Worm (Caenorhabditis elegans) whole organism, young adult: Measurements from ENCODE around the gene try-5.

Experiments used
- B0035.1 ChIP-seq: sonication (generic microtip); optimal IDR thresholded peaks from 2 replicates; lab custom pipeline; 2016; ENCODE audit warnings: missing genetic modification characterization, mild to moderate bottlenecking, missing compliant biosample characterization, missing genotype, missing genetic modification reagents
- B0261.1 ChIP-seq: sonication (generic microtip); optimal IDR thresholded peaks from 2 replicates; lab custom pipeline; 2016; ENCODE audit warnings: mild to moderate bottlenecking, missing genetic modification characterization, moderate library complexity, missing compliant biosample characterization
- F33H1.4 ChIP-seq: fragments of 200-800 bp; sonication (Bioruptor generic); IDR thresholded peaks from 2 replicates; pipeline ENCODE4 v1.3.6; 2022; ENCODE audit warnings: missing genetic modification reagents, missing genetic modification characterization, missing compliant biosample characterization
- F57A8.1 ChIP-seq: fragments of 200-800 bp; sonication (Bioruptor generic); optimal IDR thresholded peaks from 2 replicates; lab custom pipeline; 2018; ENCODE audit warnings: mild to moderate bottlenecking, missing genetic modification characterization, moderate library complexity, missing compliant biosample characterization
- K11D2.4 ChIP-seq: fragments of 200-800 bp; sonication (Bioruptor generic); IDR thresholded peaks from 2 replicates; pipeline ENCODE4 v1.3.6; 2022; ENCODE audit warnings: missing genetic modification reagents, missing genetic modification characterization, missing compliant biosample characterization
- Y53G8AR.9 ChIP-seq: fragments of 200-800 bp; sonication (Bioruptor generic); conservative IDR thresholded peaks from 2 replicates; pipeline ENCODE4 v1.3.6; 2022; ENCODE audit warnings: missing genetic modification reagents, missing genetic modification characterization, missing compliant biosample characterization
- Y67H2A.10 ChIP-seq: fragments of 200-800 bp; sonication (Bioruptor generic); conservative IDR thresholded peaks from 2 replicates; pipeline ENCODE4 v1.3.6; 2022; ENCODE audit warnings: missing genetic modification reagents, missing genetic modification characterization, missing compliant biosample characterization
- Y95B8A.8 ChIP-seq: fragments of 200-800 bp; sonication (Bioruptor generic); IDR thresholded peaks from 2 replicates; pipeline ENCODE4 v1.3.6; 2022; ENCODE audit warnings: missing genetic modification reagents, missing genetic modification characterization, missing compliant biosample characterization
- ZK185.1 ChIP-seq: sonication (generic microtip); optimal IDR thresholded peaks from 2 replicates; lab custom pipeline; 2016; ENCODE audit warnings: mild to moderate bottlenecking, missing genetic modification characterization, missing compliant biosample characterization; ENCODE audit not compliant: poor library complexity, severe bottlenecking
- aptf-3 ChIP-seq: fragments of 200-800 bp; sonication (Bioruptor generic); IDR thresholded peaks from 2 replicates; pipeline ENCODE4 v1.3.6; 2022; ENCODE audit warnings: missing genetic modification characterization, missing compliant biosample characterization
- athp-1 ChIP-seq: sonication (generic microtip); optimal IDR thresholded peaks from 2 replicates; lab custom pipeline; 2017; ENCODE audit warnings: mild to moderate bottlenecking, missing genetic modification characterization, missing compliant biosample characterization
- bed-1 ChIP-seq: fragments of 200-800 bp; sonication (Bioruptor generic); IDR thresholded peaks from 2 replicates; pipeline ENCODE4 v1.3.6; 2022; ENCODE audit warnings: missing genetic modification reagents, missing genetic modification characterization, missing compliant biosample characterization
- bed-2 ChIP-seq: fragments of 200-800 bp; sonication (Bioruptor generic); IDR thresholded peaks from 2 replicates; pipeline ENCODE4 v1.3.6; 2022; ENCODE audit warnings: missing genetic modification reagents, missing genetic modification characterization, missing compliant biosample characterization
- cebp-1 ChIP-seq, 2 experiments: fragments of 200-800 bp in 1 of 2; sonication (Bioruptor generic) in 1 of 2; sonication (generic microtip) in 1 of 2; IDR thresholded peaks in 1 of 2; optimal IDR thresholded peaks in 1 of 2; 2 replicates each; pipeline versions ENCODE4 v1.3.6 to Lab custom; 2017 to 2022; ENCODE audit warnings: missing compliant biosample characterization in 2 of 2, missing genetic modification characterization in 2 of 2, mild to moderate bottlenecking in 1 of 2, missing genetic modification reagents in 1 of 2, moderate library complexity in 1 of 2
- cebp-2 ChIP-seq: fragments of 200-800 bp; sonication (Bioruptor generic); IDR thresholded peaks from 2 replicates; pipeline ENCODE4 v1.3.6; 2022; ENCODE audit warnings: missing genetic modification characterization, missing compliant biosample characterization
- ceh-100 ChIP-seq: fragments of 200-800 bp; sonication (Bioruptor generic); IDR thresholded peaks from 2 replicates; pipeline ENCODE4 v1.3.6; 2022; ENCODE audit warnings: missing genetic modification reagents, missing genetic modification characterization, missing compliant biosample characterization
- ceh-27 ChIP-seq: fragments of 200-800 bp; sonication (Bioruptor generic); optimal IDR thresholded peaks from 2 replicates; lab custom pipeline; 2018; ENCODE audit warnings: mild to moderate bottlenecking, missing genetic modification characterization, moderate library complexity, missing compliant biosample characterization
- ceh-58 ChIP-seq: fragments of 200-800 bp; sonication (Bioruptor generic); IDR thresholded peaks from 2 replicates; pipeline ENCODE4 v1.3.6; 2022; ENCODE audit warnings: missing genetic modification characterization, missing compliant biosample characterization
- ceh-79 ChIP-seq: sonication (generic microtip); optimal IDR thresholded peaks from 2 replicates; lab custom pipeline; 2017; ENCODE audit warnings: mild to moderate bottlenecking, missing genetic modification characterization, missing compliant biosample characterization
- dpff-1 ChIP-seq: sonication (generic microtip); optimal IDR thresholded peaks from 2 replicates; lab custom pipeline; 2017; ENCODE audit warnings: mild to moderate bottlenecking, missing genetic modification characterization, missing compliant biosample characterization
- dpl-1 ChIP-seq: fragments of 150-350 bp; optimal IDR thresholded peaks from 2 replicates; lab custom pipeline; 2014; ENCODE audit warnings: missing biosample characterization, missing genetic modification reagents, missing genetic modification characterization
- egl-18 ChIP-seq: fragments of 200-800 bp; sonication (Bioruptor generic); IDR thresholded peaks from 2 replicates; pipeline ENCODE4 v1.3.6; 2022; ENCODE audit warnings: missing genetic modification reagents, missing genetic modification characterization, missing compliant biosample characterization
- ets-4 ChIP-seq: fragments of 200-800 bp; sonication (Bioruptor generic); optimal IDR thresholded peaks from 2 replicates; lab custom pipeline; 2018; ENCODE audit warnings: mild to moderate bottlenecking, missing genetic modification characterization, missing compliant biosample characterization
- fkh-3 ChIP-seq: sonication (generic microtip); optimal IDR thresholded peaks from 2 replicates; lab custom pipeline; 2016; ENCODE audit warnings: mild to moderate bottlenecking, missing genetic modification characterization, missing compliant biosample characterization
- hlh-12 ChIP-seq: sonication (generic microtip); optimal IDR thresholded peaks from 2 replicates; lab custom pipeline; 2016; ENCODE audit warnings: missing genetic modification characterization, missing compliant biosample characterization
- let-526 ChIP-seq: fragments of 200-800 bp; sonication (Bioruptor generic); IDR thresholded peaks from 2 replicates; pipeline ENCODE4 v1.3.6; 2022; ENCODE audit warnings: missing genetic modification reagents, missing genetic modification characterization, missing compliant biosample characterization
- let-607 ChIP-seq, 2 experiments: fragments of 200-800 bp in 1 of 2; sonication (Bioruptor generic) in 1 of 2; sonication (generic microtip) in 1 of 2; optimal IDR thresholded peaks; 2 replicates each; lab custom pipeline; 2016 to 2018; ENCODE audit warnings: mild to moderate bottlenecking in 2 of 2, missing compliant biosample characterization in 2 of 2, missing genetic modification characterization in 2 of 2, moderate library complexity in 2 of 2, missing genotype in 1 of 2
- lin-26 ChIP-seq: fragments of 200-800 bp; sonication (Bioruptor generic); IDR thresholded peaks from 2 replicates; pipeline ENCODE4 v1.3.6; 2022; ENCODE audit warnings: missing genetic modification reagents, missing genetic modification characterization, missing compliant biosample characterization
- lin-35 ChIP-seq, 3 experiments: fragments of 150-350 bp in 2 of 3; sonication (generic microtip) in 1 of 3; optimal IDR thresholded peaks; 2 replicates each; lab custom pipeline; 2014 to 2018; ENCODE audit warnings: missing biosample characterization in 3 of 3, missing genetic modification characterization in 3 of 3, missing genetic modification reagents in 3 of 3
- lin-40 ChIP-seq: sonication (generic microtip); optimal IDR thresholded peaks from 2 replicates; lab custom pipeline; 2016; ENCODE audit warnings: missing genetic modification characterization, mild to moderate bottlenecking, missing compliant biosample characterization, missing genotype, missing genetic modification reagents
- lsl-1 ChIP-seq: fragments of 200-800 bp; sonication (Bioruptor generic); optimal IDR thresholded peaks from 2 replicates; lab custom pipeline; 2018; ENCODE audit warnings: mild to moderate bottlenecking, missing genetic modification characterization, moderate library complexity, missing compliant biosample characterization
- madf-8 ChIP-seq: fragments of 200-800 bp; sonication (Bioruptor generic); conservative IDR thresholded peaks from 2 replicates; pipeline ENCODE4 v1.3.6; 2022; ENCODE audit warnings: missing genetic modification reagents, missing genetic modification characterization, missing compliant biosample characterization
- mel-28 ChIP-seq: sonication (generic microtip); optimal IDR thresholded peaks from 2 replicates; lab custom pipeline; 2016; ENCODE audit warnings: borderline replicate concordance, mild to moderate bottlenecking, missing genetic modification characterization, missing compliant biosample characterization
- nhr-90 ChIP-seq: sonication (generic microtip); optimal IDR thresholded peaks from 2 replicates; lab custom pipeline; 2016; ENCODE audit warnings: missing genotype, mild to moderate bottlenecking, missing genetic modification characterization, missing compliant biosample characterization
- sdz-38 ChIP-seq: sonication (generic microtip); optimal IDR thresholded peaks from 2 replicates; lab custom pipeline; 2016; ENCODE audit warnings: missing genotype, missing genetic modification characterization, missing compliant biosample characterization
- snpc-1.3 ChIP-seq: sonication (generic microtip); optimal IDR thresholded peaks from 2 replicates; lab custom pipeline; 2017; ENCODE audit warnings: missing genetic modification characterization, mild to moderate bottlenecking, missing compliant biosample characterization, antibody characterized with exemption, moderate library complexity, missing genotype, missing genetic modification reagents; ENCODE audit not compliant: insufficient read depth
- snpc-4 ChIP-seq, 5 experiments: fragments of 150-350 bp in 1 of 5; sonication (generic microtip) in 4 of 5; optimal IDR thresholded peaks; 2 replicates each; lab custom pipeline; 2014 to 2018; ENCODE audit warnings: missing genetic modification characterization in 5 of 5, missing biosample characterization in 3 of 5, antibody characterized with exemption in 2 of 5, mild to moderate bottlenecking in 2 of 5, missing compliant biosample characterization in 2 of 5, missing genotype in 2 of 5, moderate library complexity in 2 of 5, missing genetic modification reagents in 1 of 5
- tbx-9 ChIP-seq: sonication (generic microtip); optimal IDR thresholded peaks from 2 replicates; lab custom pipeline; 2016; ENCODE audit warnings: borderline replicate concordance, missing genetic modification characterization, inconsistent platforms, missing compliant biosample characterization
- tlf-1 ChIP-seq: fragments of 200-800 bp; sonication (Bioruptor generic); optimal IDR thresholded peaks from 2 replicates; lab custom pipeline; 2018; ENCODE audit warnings: mild to moderate bottlenecking, missing genetic modification characterization, missing compliant biosample characterization
- unc-62 ChIP-seq: fragments of 150-350 bp; optimal IDR thresholded peaks from 2 replicates; lab custom pipeline; 2014; ENCODE audit warnings: missing biosample characterization, missing genetic modification reagents, missing genetic modification characterization
- xnd-1 ChIP-seq: sonication (generic microtip); optimal IDR thresholded peaks from 2 replicates; lab custom pipeline; 2016; ENCODE audit warnings: missing genotype, missing genetic modification reagents, missing genetic modification characterization, missing compliant biosample characterization
- zim-3 ChIP-seq: sonication (generic microtip); optimal IDR thresholded peaks from 2 replicates; lab custom pipeline; 2017; ENCODE audit warnings: mild to moderate bottlenecking, missing genetic modification characterization, moderate library complexity, missing compliant biosample characterization
- ztf-3 ChIP-seq: fragments of 200-800 bp; sonication (Bioruptor generic); optimal IDR thresholded peaks from 2 replicates; lab custom pipeline; 2018; ENCODE audit warnings: mild to moderate bottlenecking, missing genetic modification characterization, missing compliant biosample characterization

try-5 gene

ce11 chrV:9316970-9317369 is 29.9 kb upstream of the try-5 start:
- TF ChIP-seq snpc-4 (GFP tag; optimal IDR thresholded peaks at IDR 0.05; lab: Kevin White, UChicago) (no peak), snpc-4 (tag; optimal IDR thresholded peaks at IDR 0.05; lab: Kevin White, UChicago) (no peak), ztf-3 (GFP tag; lab: Kevin White, UChicago) (no peak), unc-62 (no peak), Y53G8AR.9 (GFP tag; lab: Robert Waterston, UW) (no peak), aptf-3 (GFP tag; lab: Robert Waterston, UW) (no peak), K11D2.4 (GFP tag; lab: Robert Waterston, UW) (no peak), bed-1 (GFP tag; lab: Robert Waterston, UW) (no peak), tlf-1 (GFP tag; lab: Kevin White, UChicago) (no peak), mel-28 (tag; lab: Kevin White, UChicago) (no peak)
- TF ChIP-seq, all 124 proteins: peak for 0

- TF ChIP-seq mel-28 (tag; lab: Kevin White, UChicago): no peak
- peak; percentile 80 for TF ChIP-seq ZK185.1 (tag; lab: Kevin White, UChicago)
- peak; percentile 95 for TF ChIP-seq B0261.1 (tag; lab: Kevin White, UChicago)
- peak; percentile 94 for TF ChIP-seq nhr-90 (tag; lab: Kevin White, UChicago)
- no peak for TF ChIP-seq F33H1.4 (GFP tag; lab: Robert Waterston, UW)
- TF ChIP-seq bed-2 (GFP tag; lab: Robert Waterston, UW): 0 out of 2 replicates have a peak, but pooled peaks have one; percentile 40
- peak; percentile 63 for TF ChIP-seq ceh-100 (GFP tag; lab: Robert Waterston, UW)
- TF ChIP-seq ceh-79: peak; percentile 81
- TF ChIP-seq lin-40 (tag; lab: Kevin White, UChicago): peak; percentile 65
- no peak for TF ChIP-seq madf-8 (GFP tag; lab: Robert Waterston, UW)
- peak; percentile 18 for TF ChIP-seq dpl-1 (GFP tag; lab: Kevin White, UChicago)
- TF ChIP-seq let-607 (tag; optimal IDR thresholded peaks at IDR 0.05; lab: Kevin White, UChicago): peak; percentile 6 to 43
- TF ChIP-seq let-526 (GFP tag; lab: Robert Waterston, UW): no peak
- TF ChIP-seq hlh-12: peak; percentile 50
- TF ChIP-seq cebp-1 (GFP tag; IDR thresholded peaks at IDR 0.05; lab: Robert Waterston, UW): peak; percentile 55; the same call in 1 of the 2 replicates
- no peak for TF ChIP-seq cebp-1 (tag; optimal IDR thresholded peaks at IDR 0.05; lab: Kevin White, UChicago)
- TF ChIP-seq cebp-2 (GFP tag; lab: Robert Waterston, UW): 0 out of 2 replicates have a peak, but pooled peaks have one; percentile 76
- peak; percentile 56 for TF ChIP-seq ztf-3 (GFP tag; lab: Kevin White, UChicago)
- TF ChIP-seq ets-4 (GFP tag; lab: Kevin White, UChicago): peak; percentile 37
- TF ChIP-seq ceh-27 (GFP tag; lab: Kevin White, UChicago): peak; percentile 77
- TF ChIP-seq tbx-9 (tag; lab: Kevin White, UChicago): peak; percentile 19
- TF ChIP-seq Y95B8A.8: 0 out of 2 replicates have a peak, but pooled peaks have one; percentile 8
- peak; percentile 85 for TF ChIP-seq fkh-3 (tag; lab: Kevin White, UChicago)
- peak; percentile 44 for TF ChIP-seq dpff-1 (tag; lab: Kevin White, UChicago)
- peak; percentile 75; the same call in 1 of the 2 replicates for TF ChIP-seq egl-18
- TF ChIP-seq lsl-1 (GFP tag; lab: Kevin White, UChicago): no peak
- peak; percentile 89 for TF ChIP-seq athp-1 (tag; lab: Kevin White, UChicago)
- TF ChIP-seq zim-3 (tag; lab: Kevin White, UChicago): no peak
- TF ChIP-seq ceh-58 (GFP tag; lab: Robert Waterston, UW): 0 out of 2 replicates have a peak, but pooled peaks have one; percentile 55
- TF ChIP-seq snpc-1.3: peak; percentile 87
- peak; percentile 50; the same call in 1 of the 2 replicates for TF ChIP-seq Y67H2A.10 (GFP tag; lab: Robert Waterston, UW)
- TF ChIP-seq F57A8.1 (GFP tag; lab: Kevin White, UChicago): peak; percentile 95
- TF ChIP-seq lin-35 (GFP tag; optimal IDR thresholded peaks at IDR 0.05; lab: Kevin White, UChicago): peak in 1 of 3 experiments; percentile 75
- TF ChIP-seq B0035.1 (tag; lab: Kevin White, UChicago): peak; percentile 41
- no peak for TF ChIP-seq xnd-1
- TF ChIP-seq sdz-38 (tag; lab: Kevin White, UChicago): peak; percentile 10
- TF ChIP-seq bed-1 (GFP tag; lab: Robert Waterston, UW): 0 out of 2 replicates have a peak, but pooled peaks have one; percentile 14
- no peak for TF ChIP-seq aptf-3 (GFP tag; lab: Robert Waterston, UW)
- no peak; the same call in 1 of the 2 replicates for TF ChIP-seq lin-26 (GFP tag; lab: Robert Waterston, UW)
These were observed 28.8 kb upstream of the try-5 start, which contains the start of gene kvs-3 for ce11 chrV:9318046-9318445. Gene kvs-3, plus strand, starts transcription at chrV:9318311.
